Fruit fly (Drosophila melanogaster): Measurements from ENCODE around the gene CG32533.

CG32533 gene

dm6 chrX:19521753-19522383 is 42.7 kb upstream of the CG32533 start, which contains the start of the genes Idh3a and CoRest (continued):
- TF ChIP-seq CG2678 (tag; optimal IDR thresholded peaks at IDR 0.05) (no peak), CG10543 (GFP tag; optimal IDR thresholded peaks at IDR 0.05) (peak; percentile 31), CG13424 (tag; optimal IDR thresholded peaks at IDR 0.05) (peak; percentile 12), Antp (GFP tag; optimal IDR thresholded peaks at IDR 0.05) (peak; percentile 10), zfh2 (GFP tag; optimal IDR thresholded peaks at IDR 0.05) (peak; percentile 51), CG13624 (GFP tag; optimal IDR thresholded peaks at IDR 0.05) (peak; percentile 16), aop (GFP tag; IDR thresholded peaks at IDR 0.05) (no peak), CG17829 (tag; optimal IDR thresholded peaks at IDR 0.05) (peak; percentile 33), CG6791 (GFP tag; IDR thresholded peaks at IDR 0.05; ENCODE audit: partially characterized antibody) (peak; percentile 54; the same call in 2 of the 3 replicates)

- TF ChIP-seq crol (GFP tag; IDR thresholded peaks at IDR 0.05), result peak; percentile 78
- TF ChIP-seq en (GFP tag; optimal IDR thresholded peaks at IDR 0.05), result no peak
- TF ChIP-seq pzg (GFP tag; optimal IDR thresholded peaks at IDR 0.05), result peak; percentile 16
- peak; percentile 79 for TF ChIP-seq CG15479 (GFP tag; optimal IDR thresholded peaks at IDR 0.05)
- TF ChIP-seq p53 (GFP tag; optimal IDR thresholded peaks at IDR 0.05), result no peak
- TF ChIP-seq CG1024 (GFP tag; IDR thresholded peaks at IDR 0.05), result no peak
- peak; percentile 62; the same call in 1 of the 2 replicates for TF ChIP-seq sens-2 (GFP tag; IDR thresholded peaks at IDR 0.05)
- no peak for TF ChIP-seq Spps (tag; optimal IDR thresholded peaks at IDR 0.05)
- TF ChIP-seq Pdp1 (GFP tag; optimal IDR thresholded peaks at IDR 0.05), result peak in 1 of 2 experiments; percentile 95
- peak; percentile 81 for TF ChIP-seq grn (GFP tag; optimal IDR thresholded peaks at IDR 0.05)
- TF ChIP-seq MESR4 (GFP tag; optimal IDR thresholded peaks at IDR 0.05), result peak; percentile 29
- TF ChIP-seq CG1832 (GFP tag; optimal IDR thresholded peaks at IDR 0.05), result peak; percentile 51
- TF ChIP-seq Med (GFP tag), result peak; percentile 42
- TF ChIP-seq bigmax (GFP tag; optimal IDR thresholded peaks at IDR 0.05), result peak; percentile 89
- TF ChIP-seq GATAe (GFP tag; conservative IDR thresholded peaks at IDR 0.05), result 0 out of 2 replicates have a peak, but pooled peaks have one; percentile 11
- TF ChIP-seq Scr (GFP tag; IDR thresholded peaks at IDR 0.05; ENCODE audit: partially characterized antibody), result 0 out of 2 replicates have a peak, but pooled peaks have one; percentile 15
- TF ChIP-seq Hr78 (GFP tag; optimal IDR thresholded peaks at IDR 0.05), result peak in 1 of 2 experiments; percentile 74
- TF ChIP-seq Gug (GFP tag; IDR thresholded peaks at IDR 0.05), result no peak
- peak; percentile 55 for TF ChIP-seq Dref (GFP tag; IDR thresholded peaks at IDR 0.05)
- peak; percentile 32; the same call in 1 of the 2 replicates for TF ChIP-seq CG32532 (GFP tag; IDR thresholded peaks at IDR 0.05)
- no peak for TF ChIP-seq CG17359 (tag; optimal IDR thresholded peaks at IDR 0.05)
These were observed 41.7 kb upstream of the CG32533 start for dm6 chrX:19520888-19521287.

DNA sequence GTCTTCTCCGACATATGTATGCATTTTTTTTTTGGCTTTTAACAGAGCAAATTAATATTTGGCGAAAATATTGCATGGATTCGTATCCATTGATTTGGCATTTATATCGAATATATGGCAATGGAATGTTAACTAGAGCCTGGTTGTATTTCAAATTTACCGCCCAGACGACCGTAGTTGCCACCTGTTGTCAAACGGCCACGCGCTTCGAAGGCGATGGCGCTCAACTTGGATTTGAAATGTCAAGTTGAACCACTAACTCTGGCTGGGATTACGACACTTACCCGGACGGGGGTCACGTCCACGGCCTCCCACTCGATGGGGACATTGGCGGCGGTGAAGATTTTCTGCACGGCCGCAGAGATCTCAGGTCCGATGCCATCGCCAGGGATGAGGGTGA is 41.2 kb upstream of the CG32533 start:
- TF ChIP-seq Dref (GFP tag; IDR thresholded peaks at IDR 0.05) (0 out of 2 replicates have a peak, but pooled peaks have one; percentile 24), CG12391 (tag; optimal IDR thresholded peaks at IDR 0.05) (no peak), E2f2 (GFP tag; IDR thresholded peaks at IDR 0.05) (peak; percentile 88), Dp (GFP tag; optimal IDR thresholded peaks at IDR 0.05) (peak; percentile 81), CG1792 (GFP tag; optimal IDR thresholded peaks at IDR 0.05) (no peak), pzg (GFP tag; optimal IDR thresholded peaks at IDR 0.05) (peak; percentile 14), hbn (GFP tag; IDR thresholded peaks at IDR 0.05; ENCODE audit: partially characterized antibody) (peak; percentile 19; the same call in 1 of the 2 replicates), CTCF (GFP tag; optimal IDR thresholded peaks at IDR 0.05) (peak; percentile 58), CG2116 (GFP tag; optimal IDR thresholded peaks at IDR 0.05) (peak; percentile 50)
